Worm (Caenorhabditis elegans) whole organism, L1 larva: ENCODE data around the gene C03B1.17.
A peak's percentile ranks its signal among the peaks of the same experiment; 100 is the strongest.

Experiments
- efl-3 ChIP-seq: fragments of 200-800 bp; sonication (Bioruptor generic); optimal IDR thresholded peaks from 2 replicates; lab custom pipeline; 2018; ENCODE audit warnings: mild to moderate bottlenecking, missing genetic modification characterization, missing compliant biosample characterization
- grh-1 ChIP-seq: fragments of 200-800 bp; sonication (Bioruptor generic); IDR thresholded peaks from 2 replicates; pipeline ENCODE4 v1.3.6; 2022; ENCODE audit warnings: missing genetic modification reagents, missing genetic modification characterization, missing compliant biosample characterization
- mab-9 ChIP-seq: fragments of 200-800 bp; sonication (Bioruptor generic); IDR thresholded peaks from 2 replicates; pipeline ENCODE4 v1.3.6; 2022; ENCODE audit warnings: missing genetic modification reagents, missing genetic modification characterization, missing compliant biosample characterization
- mdl-1 ChIP-seq, 2 experiments: fragments of 150-350 bp; optimal IDR thresholded peaks; 2 replicates each; lab custom pipeline; 2014 to 2017; ENCODE audit warnings: missing biosample characterization in 2 of 2, missing genetic modification characterization in 2 of 2, inconsistent platforms in 1 of 2

ce11 chrX:6371192-6372116 lies 2.0 kb upstream of the C03B1.17 start:
- no peak for TF ChIP-seq efl-3 (GFP tag; lab: Kevin White, UChicago)
- TF ChIP-seq mdl-1 (tag; optimal IDR thresholded peaks at IDR 0.05; lab: Kevin White, UChicago): peak in 1 of 2 experiments; percentile 65
- no peak for TF ChIP-seq mab-9 (GFP tag; lab: Robert Waterston, UW)
- no peak for TF ChIP-seq grh-1
